Fruit fly (Drosophila melanogaster) whole organism, adult: ENCODE results near the gene CG15696.

Experiments
- CG11617 ChIP-seq: fragments of 200-800 bp; sonication (Bioruptor generic); optimal IDR thresholded peaks from 2 replicates; lab custom pipeline; 2017; ENCODE audit warnings: mild to moderate bottlenecking, missing biosample characterization, missing genetic modification reagents, missing genetic modification characterization
- CG12768 ChIP-seq: fragments of 200-800 bp; sonication (Bioruptor generic); optimal IDR thresholded peaks from 2 replicates; lab custom pipeline; 2017; ENCODE audit warnings: missing biosample characterization, missing genetic modification characterization, mild to moderate bottlenecking, moderate library complexity, missing genetic modification reagents
- CG1620 ChIP-seq: fragments of 200-800 bp; sonication (Bioruptor generic); optimal IDR thresholded peaks from 2 replicates; lab custom pipeline; 2016; ENCODE audit warnings: missing biosample characterization, missing genetic modification characterization
- CG5204 ChIP-seq: fragments of 200-800 bp; sonication (Bioruptor generic); optimal IDR thresholded peaks from 2 replicates; lab custom pipeline; 2016; ENCODE audit warnings: missing biosample characterization, missing genetic modification characterization
- CG7045 ChIP-seq: fragments of 200-800 bp; sonication (Bioruptor generic); optimal IDR thresholded peaks from 2 replicates; lab custom pipeline; 2017; ENCODE audit warnings: missing biosample characterization, mild to moderate bottlenecking, missing genetic modification characterization
- CG7101 ChIP-seq: fragments of 200-800 bp; sonication (Bioruptor generic); optimal IDR thresholded peaks from 2 replicates; lab custom pipeline; 2018; ENCODE audit warnings: missing biosample characterization, mild to moderate bottlenecking, missing genetic modification characterization, moderate library complexity
- Clk ChIP-seq: fragments of 200-800 bp; sonication (Bioruptor generic); optimal IDR thresholded peaks from 2 replicates; lab custom pipeline; 2017; ENCODE audit warnings: missing biosample characterization, missing genetic modification characterization
- Crg-1 ChIP-seq: fragments of 200-800 bp; sonication (Bioruptor generic); optimal IDR thresholded peaks from 2 replicates; lab custom pipeline; 2016; ENCODE audit warnings: missing biosample characterization, missing genetic modification characterization
- Hr96 ChIP-seq: fragments of 200-800 bp; sonication (Bioruptor generic); optimal IDR thresholded peaks from 2 replicates; lab custom pipeline; 2016; ENCODE audit warnings: missing biosample characterization, missing genetic modification characterization
- bab1 ChIP-seq: fragments of 200-800 bp; sonication (Bioruptor generic); optimal IDR thresholded peaks from 3 replicates; lab custom pipeline; 2019; ENCODE audit warnings: missing biosample characterization, mild to moderate bottlenecking, missing genetic modification characterization, moderate library complexity
- cic ChIP-seq: fragments of 200-800 bp; sonication (Bioruptor generic); optimal IDR thresholded peaks from 2 replicates; lab custom pipeline; 2017; ENCODE audit warnings: missing biosample characterization, mild to moderate bottlenecking, missing genetic modification characterization, moderate library complexity
- cnc ChIP-seq, 2 experiments: fragments of >200 bp; optimal IDR thresholded peaks; 2 replicates each; lab custom pipeline; 2017
- kay ChIP-seq: fragments of 200-800 bp; sonication (Bioruptor generic); peaks from one replicate; lab custom pipeline; 2016; ENCODE audit warnings: missing biosample characterization, missing genetic modification characterization, borderline replicate concordance
- tj ChIP-seq: fragments of 200-800 bp; sonication (Bioruptor generic); optimal IDR thresholded peaks from 3 replicates; lab custom pipeline; 2017; ENCODE audit warnings: missing biosample characterization, mild to moderate bottlenecking, missing genetic modification characterization, moderate library complexity

DNA sequence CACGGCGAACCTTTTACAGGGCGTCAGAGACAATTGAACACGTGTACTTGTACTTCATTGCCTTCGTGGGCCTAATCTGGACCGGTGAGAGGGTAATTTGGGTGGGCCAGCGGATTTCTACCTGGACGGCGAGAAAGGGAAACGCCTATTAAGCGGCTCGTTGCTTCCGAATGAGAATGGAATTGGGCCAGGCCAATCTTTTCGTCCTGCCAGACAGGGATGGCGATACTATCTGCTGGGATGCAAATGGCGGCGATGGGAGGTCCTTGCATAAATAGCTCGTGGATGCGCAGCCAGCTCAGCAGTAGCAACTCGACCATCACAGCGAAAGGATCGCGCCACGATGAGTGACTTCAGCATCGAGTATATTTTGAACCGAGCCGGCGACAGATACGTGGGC, at the start of gene CG15696:
- no peak for TF ChIP-seq CG7045 (GFP tag; lab: Kevin White, UChicago)
- no peak for TF ChIP-seq kay (GFP tag; lab: Kevin White, UChicago)
- no peak for TF ChIP-seq CG11617 (GFP tag; lab: Kevin White, UChicago)
- no peak for TF ChIP-seq Crg-1
- TF ChIP-seq CG7101: no peak
- TF ChIP-seq tj (GFP tag; lab: Kevin White, UChicago): no peak
- TF ChIP-seq CG5204 (GFP tag; lab: Kevin White, UChicago): no peak
- TF ChIP-seq CG1620 (GFP tag; lab: Kevin White, UChicago): no peak
- TF ChIP-seq Clk (GFP tag; lab: Kevin White, UChicago): no peak
- TF ChIP-seq CG12768: no peak
- TF ChIP-seq cnc (optimal IDR thresholded peaks at IDR 0.05; lab: Kevin White, UChicago): no peak
- no peak for TF ChIP-seq cic (GFP tag; lab: Kevin White, UChicago)
- TF ChIP-seq bab1 (GFP tag; lab: Kevin White, UChicago): no peak
- no peak for TF ChIP-seq Hr96 (GFP tag; lab: Kevin White, UChicago)
